Fruit fly (Drosophila melanogaster) Kc167 (cell line): ENCODE data around the gene E23.

Source experiments
- Myc ChIP-seq: fragments of >200 bp; optimal IDR thresholded peaks from 2 replicates; lab custom pipeline; 2017; ENCODE audit warnings: missing external identifiers
- Sin3A ChIP-seq: fragments of >200 bp; optimal IDR thresholded peaks from 2 replicates; lab custom pipeline; 2018; ENCODE audit warnings: missing external identifiers
- h ChIP-seq: fragments of >200 bp; optimal IDR thresholded peaks from 3 replicates; lab custom pipeline; 2018; ENCODE audit warnings: missing external identifiers
- insv ChIP-seq: fragments of >200 bp; optimal IDR thresholded peaks from 3 replicates; lab custom pipeline; 2018; ENCODE audit warnings: missing external identifiers
- psq ChIP-seq: fragments of >200 bp; optimal IDR thresholded peaks from 2 replicates; lab custom pipeline; 2017; ENCODE audit warnings: missing external identifiers
- ttk ChIP-seq: sonication (Bioruptor generic); optimal IDR thresholded peaks from 2 replicates; lab custom pipeline; 2017; ENCODE audit warnings: missing external identifiers

E23 gene

DNA sequence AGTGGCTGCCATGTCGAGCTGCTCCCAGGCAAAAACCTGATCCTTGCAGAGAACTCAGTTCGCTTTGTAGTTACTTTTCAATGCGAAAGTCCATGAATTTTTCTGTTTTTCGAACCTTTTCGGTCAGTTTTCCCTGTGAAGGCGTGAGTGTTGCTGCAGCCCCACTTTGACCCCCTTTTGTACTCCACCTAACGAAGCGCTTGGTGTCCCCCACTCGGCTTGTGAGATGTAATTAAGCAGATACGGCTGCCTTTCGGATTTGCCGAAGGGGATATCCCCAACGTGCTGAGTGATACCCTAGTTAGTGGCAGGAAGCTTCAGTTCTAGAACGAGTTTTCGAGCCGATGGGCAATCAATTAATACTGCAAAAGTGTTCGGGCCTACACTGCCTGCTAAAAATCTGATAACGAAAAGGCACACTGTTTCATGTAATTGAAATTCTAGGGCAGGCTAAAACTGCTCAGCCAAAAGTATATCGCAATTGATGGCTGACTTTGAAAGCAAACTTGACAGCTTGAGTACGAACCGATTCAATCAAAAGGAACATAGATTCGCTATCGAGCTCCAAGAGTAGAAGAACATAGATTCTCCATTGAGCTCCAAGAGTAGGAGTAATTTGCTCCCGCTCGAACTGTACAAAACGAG lies 2.9 kb downstream of the E23 start:
- TF ChIP-seq Myc (lab: Kevin White, UChicago) (no peak), psq (lab: Kevin White, UChicago) (no peak), insv (lab: Kevin White, UChicago) (no peak), h (lab: Kevin White, UChicago) (no peak), ttk (lab: Kevin White, UChicago) (no peak), Sin3A (lab: Kevin White, UChicago) (no peak)

- TF ChIP-seq psq (lab: Kevin White, UChicago): no peak
- TF ChIP-seq insv (lab: Kevin White, UChicago): no peak
- no peak for TF ChIP-seq h (lab: Kevin White, UChicago)
- TF ChIP-seq Myc (lab: Kevin White, UChicago): no peak
- TF ChIP-seq ttk (lab: Kevin White, UChicago): no peak
- no peak for TF ChIP-seq Sin3A (lab: Kevin White, UChicago)
Measured at dm6 chr2L:3348146-3348747, 6.4 kb downstream of the E23 start.

- TF ChIP-seq psq (lab: Kevin White, UChicago): no peak
- TF ChIP-seq Myc (lab: Kevin White, UChicago): no peak
- TF ChIP-seq insv (lab: Kevin White, UChicago): no peak
- TF ChIP-seq ttk (lab: Kevin White, UChicago): no peak
- no peak for TF ChIP-seq h (lab: Kevin White, UChicago)
- TF ChIP-seq Sin3A (lab: Kevin White, UChicago): no peak
Measured at dm6 chr2L:3346483-3346839, 8.2 kb downstream of the E23 start.

- TF ChIP-seq Sin3A (lab: Kevin White, UChicago): no peak
Measured at dm6 chr2L:3345763-3346482, 8.7 kb downstream of the E23 start.

DNA sequence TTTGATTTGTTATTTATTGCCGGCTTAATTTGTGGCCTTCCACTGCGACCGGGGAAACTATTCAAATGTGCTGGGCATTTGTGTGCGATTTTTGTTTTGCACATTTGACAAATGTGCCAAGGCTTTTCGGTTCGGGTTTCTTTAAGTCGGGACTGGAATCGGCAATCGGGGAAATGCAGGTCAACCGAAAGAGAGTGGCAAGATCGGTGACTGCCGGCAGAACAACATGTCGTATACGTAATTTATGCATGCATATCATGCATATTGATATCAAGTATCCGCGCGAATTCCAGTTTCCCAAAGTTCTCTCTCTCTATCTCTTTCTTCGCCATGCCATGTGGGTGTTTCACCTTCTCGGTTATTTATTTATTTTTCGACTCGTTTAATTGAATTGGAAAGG lies 12.3 kb downstream of the E23 start:
- TF ChIP-seq insv (lab: Kevin White, UChicago) (no peak), h (lab: Kevin White, UChicago) (no peak), ttk (lab: Kevin White, UChicago) (no peak), psq (lab: Kevin White, UChicago) (no peak), Sin3A (lab: Kevin White, UChicago) (no peak), Myc (lab: Kevin White, UChicago) (no peak)

DNA sequence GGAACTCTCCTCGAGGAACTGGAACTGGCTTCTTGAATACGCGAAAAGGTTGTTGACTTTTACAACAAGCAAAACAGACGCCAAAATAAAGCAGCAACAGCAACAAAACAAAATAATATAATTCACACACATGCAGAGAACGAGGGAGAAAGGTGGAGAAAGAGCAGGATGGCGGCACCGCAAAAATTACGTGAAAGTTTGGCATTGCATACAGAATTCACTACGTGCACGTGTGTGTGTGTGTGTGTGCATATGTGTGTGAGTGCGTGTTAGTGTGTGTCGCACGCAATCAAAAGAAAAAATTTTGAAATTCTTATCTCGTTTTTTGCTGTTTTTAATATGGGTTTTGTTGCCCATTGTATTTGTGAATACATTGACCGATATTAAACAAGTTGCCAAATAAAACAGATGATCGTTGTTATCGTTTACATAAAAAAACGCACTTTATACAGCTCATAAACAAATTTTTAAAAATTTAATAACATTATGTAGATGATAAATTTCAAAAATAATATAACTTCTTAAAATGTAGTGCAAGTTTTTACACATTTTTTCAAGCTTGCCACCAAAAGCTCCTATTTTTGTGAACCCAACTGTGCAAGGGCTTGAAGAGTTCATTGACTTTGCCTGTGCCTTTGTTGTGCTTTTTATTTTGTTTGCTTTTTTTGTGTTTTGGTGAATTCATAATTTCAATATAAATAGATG lies 13.2 kb downstream of the E23 start:
- TF ChIP-seq Myc (lab: Kevin White, UChicago) (no peak), psq (lab: Kevin White, UChicago) (no peak), insv (lab: Kevin White, UChicago) (no peak), h (lab: Kevin White, UChicago) (no peak), Sin3A (lab: Kevin White, UChicago) (no peak), ttk (lab: Kevin White, UChicago) (no peak)

DNA sequence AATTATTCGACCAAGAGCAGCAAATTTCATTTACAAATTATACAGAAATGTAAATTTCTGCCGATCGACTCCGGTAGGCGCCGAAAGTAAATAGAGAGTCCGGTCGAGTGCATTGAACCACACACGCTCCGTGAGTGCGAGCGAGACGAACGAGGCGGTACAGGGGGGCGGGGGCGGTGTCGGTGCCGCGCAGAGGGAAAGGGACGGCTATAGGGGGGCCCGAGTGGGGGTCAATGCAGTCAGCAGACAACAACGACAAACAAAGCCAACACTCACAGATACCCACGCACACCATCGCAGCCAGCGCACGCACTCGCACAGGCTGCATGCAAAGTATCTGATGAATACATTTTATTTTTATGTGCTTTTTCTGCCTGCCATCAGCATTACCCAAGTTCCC lies 15.2 kb downstream of the E23 start:
- TF ChIP-seq insv (lab: Kevin White, UChicago) (no peak), ttk (lab: Kevin White, UChicago) (no peak), psq (lab: Kevin White, UChicago) (no peak), Sin3A (lab: Kevin White, UChicago) (no peak), Myc (lab: Kevin White, UChicago) (no peak)

dm6 chr2L:3338566-3339215 lies 15.9 kb downstream of the E23 start:
- TF ChIP-seq psq (lab: Kevin White, UChicago) (no peak), ttk (lab: Kevin White, UChicago) (no peak), Myc (lab: Kevin White, UChicago) (no peak), h (lab: Kevin White, UChicago) (no peak), Sin3A (lab: Kevin White, UChicago) (no peak), insv (lab: Kevin White, UChicago) (no peak)

dm6 chr2L:3332514-3332913 lies 22.1 kb downstream of the E23 start, which contains the start of gene CG15408:
Gene CG15408, plus strand, starts transcription at chr2L:3332814.
- TF ChIP-seq psq (lab: Kevin White, UChicago): no peak
- no peak for TF ChIP-seq ttk (lab: Kevin White, UChicago)
- no peak for TF ChIP-seq Sin3A (lab: Kevin White, UChicago)
- no peak for TF ChIP-seq insv (lab: Kevin White, UChicago)
- TF ChIP-seq Myc (lab: Kevin White, UChicago): no peak
- no peak for TF ChIP-seq h (lab: Kevin White, UChicago)

DNA sequence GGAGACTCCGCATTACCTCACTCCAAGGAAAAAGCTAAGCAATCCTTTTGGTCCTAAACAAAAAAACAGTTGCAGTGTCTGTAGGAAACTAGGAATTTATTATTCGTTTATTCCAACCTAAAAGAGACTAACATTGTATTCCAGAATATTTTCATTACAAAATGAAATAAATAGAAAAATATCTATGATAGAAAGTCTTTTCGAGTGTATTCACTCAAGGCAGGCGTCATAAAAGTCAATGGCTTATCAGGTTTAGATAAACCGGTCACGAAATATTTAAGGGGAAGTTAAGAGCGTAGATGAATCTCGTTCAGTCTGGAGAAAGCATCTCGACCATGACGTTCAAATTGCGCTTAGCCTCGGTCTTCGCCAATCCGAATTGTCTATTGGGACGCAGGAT lies 24.0 kb downstream of the E23 start, which contains the start of gene CG3285:
CG3285 (plus strand) TSS at position 301 of the 400 bp plus-strand sequence.
- TF ChIP-seq Sin3A (lab: Kevin White, UChicago): no peak
- TF ChIP-seq insv (lab: Kevin White, UChicago): no peak
- TF ChIP-seq ttk (lab: Kevin White, UChicago): no peak
- no peak for TF ChIP-seq psq (lab: Kevin White, UChicago)
- no peak for TF ChIP-seq Myc (lab: Kevin White, UChicago)
- no peak for TF ChIP-seq h (lab: Kevin White, UChicago)
